Fruit fly (Drosophila melanogaster) whole organism, embryonic: ENCODE data around the gene CG7065.

ENCODE experiments used
- Atf-2 ChIP-seq: fragments of 200-800 bp; sonication (Bioruptor generic); optimal IDR thresholded peaks from 2 replicates; lab custom pipeline; 2016; ENCODE audit warnings: missing biosample characterization, missing genetic modification characterization
- Awh ChIP-seq: fragments of 200-800 bp; sonication (Bioruptor generic); IDR thresholded peaks from 2 replicates; pipeline ENCODE4, ENCODE4 v1.3.6; 2022; ENCODE audit warnings: missing biosample characterization, missing genetic modification characterization
- CG10462 ChIP-seq: fragments of 200-800 bp; sonication (Bioruptor generic); optimal IDR thresholded peaks from 2 replicates; lab custom pipeline; 2016; ENCODE audit warnings: missing biosample characterization, missing genetic modification characterization
- CG10654 ChIP-seq: fragments of 200-800 bp; sonication (Bioruptor generic); optimal IDR thresholded peaks from 2 replicates; lab custom pipeline; 2016; ENCODE audit warnings: missing biosample characterization, missing genetic modification characterization
- CG11504 ChIP-seq: fragments of 200-800 bp; sonication (Bioruptor generic); optimal IDR thresholded peaks from 3 replicates; lab custom pipeline; 2019; ENCODE audit warnings: missing biosample characterization, mild to moderate bottlenecking, missing genetic modification characterization, moderate library complexity
- CG11723 ChIP-seq: fragments of 200-800 bp; sonication (Bioruptor generic); optimal IDR thresholded peaks from 2 replicates; lab custom pipeline; 2017; ENCODE audit warnings: missing biosample characterization, mild to moderate bottlenecking, missing genetic modification characterization
- CG12744 ChIP-seq: fragments of 200-800 bp; sonication (Bioruptor generic); optimal IDR thresholded peaks from 2 replicates; lab custom pipeline; 2016; ENCODE audit warnings: missing biosample characterization, missing genetic modification characterization
- CG13775 ChIP-seq: fragments of 200-800 bp; sonication (Bioruptor generic); optimal IDR thresholded peaks from 3 replicates; lab custom pipeline; 2017; ENCODE audit warnings: missing biosample characterization, mild to moderate bottlenecking, missing genetic modification characterization
- CG14710 ChIP-seq: fragments of 200-800 bp; sonication (Bioruptor generic); optimal IDR thresholded peaks from 3 replicates; lab custom pipeline; 2019; ENCODE audit warnings: missing biosample characterization, mild to moderate bottlenecking, missing genetic modification characterization, moderate library complexity
- CG17568 ChIP-seq: fragments of 200-800 bp; sonication (Bioruptor generic); optimal IDR thresholded peaks from 2 replicates; lab custom pipeline; 2018; ENCODE audit warnings: missing biosample characterization, mild to moderate bottlenecking, missing genetic modification characterization, moderate library complexity
- CG17829 ChIP-seq: fragments of 200-800 bp; optimal IDR thresholded peaks from 2 replicates; lab custom pipeline; 2019; ENCODE audit warnings: missing biosample characterization, mild to moderate bottlenecking, missing genetic modification characterization, moderate library complexity
- CG18764 ChIP-seq: fragments of 200-800 bp; sonication (Bioruptor generic); optimal IDR thresholded peaks from 3 replicates; lab custom pipeline; 2016; ENCODE audit warnings: missing biosample characterization, missing genetic modification characterization
- CG2116 ChIP-seq: fragments of 200-800 bp; sonication (Bioruptor generic); optimal IDR thresholded peaks from 3 replicates; lab custom pipeline; 2018; ENCODE audit warnings: missing biosample characterization, mild to moderate bottlenecking, missing genetic modification characterization
- CG2875 ChIP-seq: fragments of 200-800 bp; sonication (Bioruptor generic); optimal IDR thresholded peaks from 2 replicates; lab custom pipeline; 2017; ENCODE audit warnings: missing biosample characterization, mild to moderate bottlenecking, missing genetic modification characterization, missing genetic modification reagents
- CG3163 ChIP-seq: fragments of 200-800 bp; sonication (Bioruptor generic); optimal IDR thresholded peaks from 3 replicates; lab custom pipeline; 2016; ENCODE audit warnings: missing biosample characterization, missing genetic modification characterization
- CG5245 ChIP-seq: fragments of 200-800 bp; sonication (Bioruptor generic); optimal IDR thresholded peaks from 3 replicates; lab custom pipeline; 2016; ENCODE audit warnings: missing biosample characterization, missing genetic modification characterization
- CG6272 ChIP-seq: fragments of 200-800 bp; sonication (Bioruptor generic); IDR thresholded peaks from 2 replicates; pipeline ENCODE4 v1.3.6; 2022; ENCODE audit warnings: missing biosample characterization, missing genetic modification characterization
- CG7556 ChIP-seq: fragments of 200-800 bp; sonication (Bioruptor generic); optimal IDR thresholded peaks from 2 replicates; lab custom pipeline; 2017; ENCODE audit warnings: missing biosample characterization, mild to moderate bottlenecking, missing genetic modification characterization
- CG7963 ChIP-seq: fragments of 200-800 bp; sonication (Bioruptor generic); IDR thresholded peaks from 3 replicates; pipeline ENCODE4 v1.3.6; 2022; ENCODE audit warnings: missing biosample characterization, missing genetic modification characterization; ENCODE audit not compliant: partially characterized antibody
- CG8089 ChIP-seq: fragments of 200-800 bp; sonication (Bioruptor generic); optimal IDR thresholded peaks from 3 replicates; lab custom pipeline; 2016; ENCODE audit warnings: missing biosample characterization, missing genetic modification characterization
- CG9727 ChIP-seq: fragments of 200-800 bp; sonication (Bioruptor generic); optimal IDR thresholded peaks from 3 replicates; lab custom pipeline; 2017; ENCODE audit warnings: missing biosample characterization, mild to moderate bottlenecking, missing genetic modification characterization
- CG9876 ChIP-seq: fragments of 200-800 bp; sonication (Bioruptor generic); optimal IDR thresholded peaks from 2 replicates; lab custom pipeline; 2016; ENCODE audit warnings: missing biosample characterization, missing genetic modification characterization
- Camta ChIP-seq: fragments of 200-800 bp; sonication (Bioruptor generic); optimal IDR thresholded peaks from 2 replicates; lab custom pipeline; 2016; ENCODE audit warnings: missing biosample characterization, missing genetic modification characterization
- Dip3 ChIP-seq: fragments of 200-800 bp; sonication (Bioruptor generic); optimal IDR thresholded peaks from 3 replicates; lab custom pipeline; 2016; ENCODE audit warnings: missing biosample characterization, missing genetic modification characterization
- Meics ChIP-seq: fragments of 200-800 bp; sonication (Bioruptor generic); optimal IDR thresholded peaks from 2 replicates; lab custom pipeline; 2017; ENCODE audit warnings: missing biosample characterization, mild to moderate bottlenecking, missing genetic modification characterization
- Mrtf ChIP-seq: fragments of 200-800 bp; sonication (Bioruptor generic); IDR thresholded peaks from 3 replicates; pipeline ENCODE4 v1.3.6; 2022; ENCODE audit warnings: missing biosample characterization, missing genetic modification characterization
- Oaz ChIP-seq: fragments of 200-800 bp; sonication (Bioruptor generic); IDR thresholded peaks from 2 replicates; pipeline ENCODE4 v1.3.6; 2022; ENCODE audit warnings: missing biosample characterization, missing genetic modification characterization
- Rx ChIP-seq: fragments of 200-800 bp; sonication (Bioruptor generic); IDR thresholded peaks from 2 replicates; pipeline ENCODE4 v1.3.6; 2022; ENCODE audit warnings: missing biosample characterization, missing genetic modification characterization
- Sox100B ChIP-seq: fragments of 200-800 bp; sonication (Bioruptor generic); optimal IDR thresholded peaks from 3 replicates; lab custom pipeline; 2018; ENCODE audit warnings: missing biosample characterization, mild to moderate bottlenecking, missing genetic modification characterization
- TFAM ChIP-seq: fragments of 200-800 bp; sonication (Bioruptor generic); optimal IDR thresholded peaks from 2 replicates; lab custom pipeline; 2017; ENCODE audit warnings: missing biosample characterization, missing genetic modification characterization, inconsistent platforms
- Xrp1 ChIP-seq: fragments of 200-800 bp; sonication (Bioruptor generic); IDR thresholded peaks from 2 replicates; pipeline ENCODE4 v1.3.6; 2022; ENCODE audit warnings: missing biosample characterization, missing genetic modification characterization
- ab ChIP-seq: fragments of 200-800 bp; sonication (Bioruptor generic); optimal IDR thresholded peaks from 2 replicates; lab custom pipeline; 2016; ENCODE audit warnings: missing biosample characterization, missing genetic modification characterization
- bsh ChIP-seq, 2 experiments: fragments of 200-800 bp; sonication (Bioruptor generic); optimal IDR thresholded peaks; 2 replicates each; lab custom pipeline; 2017 to 2018; ENCODE audit warnings: mild to moderate bottlenecking in 2 of 2, missing biosample characterization in 2 of 2, missing genetic modification characterization in 2 of 2, moderate library complexity in 1 of 2
- btn ChIP-seq: fragments of 200-800 bp; sonication (Bioruptor generic); optimal IDR thresholded peaks from 2 replicates; lab custom pipeline; 2016; ENCODE audit warnings: missing biosample characterization, missing genetic modification characterization
- chn ChIP-seq: fragments of 200-800 bp; sonication (Bioruptor generic); optimal IDR thresholded peaks from 2 replicates; lab custom pipeline; 2016; ENCODE audit warnings: missing biosample characterization, missing genetic modification characterization
- ci ChIP-seq: fragments of 200-800 bp; sonication (Bioruptor generic); IDR thresholded peaks from 3 replicates; pipeline ENCODE4 v1.3.6; 2022; ENCODE audit warnings: missing biosample characterization, missing genetic modification characterization
- gro ChIP-seq: fragments of 200-800 bp; sonication (Bioruptor generic); optimal IDR thresholded peaks from 2 replicates; lab custom pipeline; 2016; ENCODE audit warnings: missing biosample characterization, missing genetic modification characterization
- gsb-n ChIP-seq: fragments of 200-800 bp; sonication (Bioruptor generic); optimal IDR thresholded peaks from 3 replicates; lab custom pipeline; 2018; ENCODE audit warnings: missing biosample characterization, mild to moderate bottlenecking, missing genetic modification characterization
- hth ChIP-seq: fragments of >200 bp; optimal IDR thresholded peaks from 2 replicates; lab custom pipeline; 2017; ENCODE audit warnings: inconsistent platforms
- jumu ChIP-seq: fragments of 200-800 bp; sonication (Bioruptor generic); optimal IDR thresholded peaks from 3 replicates; lab custom pipeline; 2016; ENCODE audit warnings: missing biosample characterization, missing genetic modification characterization
- lola ChIP-seq, 3 experiments: fragments of >200 bp in 2 of 3; fragments of 200-800 bp in 1 of 3; sonication (Bioruptor generic) in 1 of 3; optimal IDR thresholded peaks; 2 replicates each; lab custom pipeline; 2017 to 2019; ENCODE audit warnings: missing biosample characterization in 3 of 3, missing genetic modification characterization in 3 of 3, mild to moderate bottlenecking in 1 of 3, moderate library complexity in 1 of 3
- nerfin-1 ChIP-seq: fragments of 200-800 bp; sonication (Bioruptor generic); optimal IDR thresholded peaks from 3 replicates; lab custom pipeline; 2019; ENCODE audit warnings: missing biosample characterization, mild to moderate bottlenecking, missing genetic modification characterization, moderate library complexity
- nom ChIP-seq: fragments of 200-800 bp; sonication (Bioruptor generic); optimal IDR thresholded peaks from 2 replicates; lab custom pipeline; 2017; ENCODE audit warnings: missing biosample characterization, missing genetic modification characterization, mild to moderate bottlenecking, moderate library complexity, missing genetic modification reagents
- pan ChIP-seq, 4 experiments: fragments of >200 bp in 3 of 4; fragments of 200-800 bp in 1 of 4; sonication (Bioruptor generic) in 1 of 4; optimal IDR thresholded peaks in 3 of 4; IDR thresholded peaks in 1 of 4; 2 replicates each; pipeline versions ENCODE4 v1.3.6 to Lab custom; 2017 to 2022; ENCODE audit warnings: missing biosample characterization in 2 of 4, missing genetic modification characterization in 2 of 4, mixed read lengths in 1 of 4
- prd ChIP-seq, 3 experiments: fragments of >200 bp in 2 of 3; fragments of 200-800 bp in 1 of 3; sonication (Bioruptor generic) in 1 of 3; optimal IDR thresholded peaks in 2 of 3; IDR thresholded peaks in 1 of 3; 2 replicates in 2 of 3; 3 replicates in 1 of 3; pipeline versions ENCODE4 v1.3.6 to Lab custom; 2017 to 2022; ENCODE audit warnings: missing biosample characterization in 1 of 3, missing genetic modification characterization in 1 of 3
- rib ChIP-seq: fragments of 200-800 bp; sonication (Bioruptor generic); IDR thresholded peaks from 2 replicates; pipeline ENCODE4 v1.3.6; 2022; ENCODE audit warnings: missing biosample characterization, missing genetic modification characterization
- trh ChIP-seq: fragments of 200-800 bp; sonication (Bioruptor generic); optimal IDR thresholded peaks from 2 replicates; lab custom pipeline; 2016; ENCODE audit warnings: missing biosample characterization, missing genetic modification characterization
- unc-4 ChIP-seq: fragments of 200-800 bp; sonication (Bioruptor generic); IDR thresholded peaks from 2 replicates; pipeline ENCODE4 v1.3.6; 2022; ENCODE audit warnings: missing biosample characterization, missing genetic modification characterization; ENCODE audit not compliant: partially characterized antibody
- wdn ChIP-seq: fragments of 200-800 bp; sonication (Bioruptor generic); IDR thresholded peaks from 2 replicates; pipeline ENCODE4 v1.3.6; 2022; ENCODE audit warnings: missing biosample characterization, missing genetic modification characterization
- wek ChIP-seq: fragments of 200-800 bp; sonication (Bioruptor generic); optimal IDR thresholded peaks from 3 replicates; lab custom pipeline; 2018; ENCODE audit warnings: missing biosample characterization, mild to moderate bottlenecking, missing genetic modification characterization, moderate library complexity

Gene CG7065

DNA sequence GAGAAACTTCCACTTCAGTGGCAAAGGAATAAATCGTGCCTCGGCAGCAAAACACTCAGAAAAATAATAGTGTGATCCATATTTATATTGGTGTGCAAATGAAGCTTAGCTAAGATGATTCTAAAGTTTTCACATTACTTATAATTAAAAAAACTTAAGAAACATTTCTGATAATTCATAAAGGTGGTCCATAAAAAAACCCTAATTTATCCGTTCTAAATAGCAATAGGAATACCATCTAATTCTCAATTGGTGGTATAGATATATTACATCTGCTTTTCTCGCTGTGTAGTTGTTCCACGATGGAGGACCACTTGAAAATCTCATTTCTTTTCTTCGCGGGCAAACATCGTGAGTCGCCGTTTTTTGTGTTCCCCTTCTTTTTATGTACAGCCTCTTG lies 12.8 kb downstream of the CG7065 start (continued):
- TF ChIP-seq bsh (GFP tag; optimal IDR thresholded peaks at IDR 0.05; lab: Kevin White, UChicago) (peak; percentile 59 to 76), CG11723 (GFP tag; lab: Kevin White, UChicago) (peak; percentile 12), CG9876 (no peak), prd (optimal IDR thresholded peaks at IDR 0.05; lab: Kevin White, UChicago) (no peak), prd (GFP tag; IDR thresholded peaks at IDR 0.05; lab: Robert Waterston, UW) (peak; percentile 43; the same call in 2 of the 3 replicates), CG6272 (GFP tag; lab: Robert Waterston, UW) (no peak), unc-4 (GFP tag; lab: Robert Waterston, UW) (no peak), chn (GFP tag; lab: Kevin White, UChicago) (no peak), rib (GFP tag; lab: Robert Waterston, UW) (no peak), gsb-n (tag; lab: Kevin White, UChicago) (peak; percentile 9), CG3163 (GFP tag; lab: Kevin White, UChicago) (no peak), jumu (GFP tag; lab: Kevin White, UChicago) (peak; percentile 3), CG7963 (no peak), CG12744 (GFP tag; lab: Kevin White, UChicago) (peak; percentile 42), trh (GFP tag; lab: Kevin White, UChicago) (peak; percentile 14), CG7556 (GFP tag; lab: Kevin White, UChicago) (peak; percentile 61), Dip3 (GFP tag; lab: Kevin White, UChicago) (peak; percentile 2), Awh (GFP tag; lab: Robert Waterston, UW) (peak; percentile 17; the same call in 1 of the 2 replicates), CG13775 (GFP tag; lab: Kevin White, UChicago) (peak; percentile 43), Sox100B (peak; percentile 71), Rx (GFP tag; lab: Robert Waterston, UW) (no peak), TFAM (GFP tag; lab: Kevin White, UChicago) (no peak), Xrp1 (GFP tag; lab: Robert Waterston, UW) (peak; percentile 61), Camta (peak; percentile 38), ci (0 out of 3 replicates have a peak, but pooled peaks have one; percentile 12), lola (GFP tag; optimal IDR thresholded peaks at IDR 0.05; lab: Kevin White, UChicago) (peak in 1 of 3 experiments; percentile 62), Meics (peak; percentile 70), CG8089 (GFP tag; lab: Kevin White, UChicago) (peak; percentile 39), CG9727 (GFP tag; lab: Kevin White, UChicago) (peak; percentile 74), nom (GFP tag; lab: Kevin White, UChicago) (peak; percentile 50), CG14710 (tag; lab: Kevin White, UChicago) (peak; percentile 73), gro (GFP tag; lab: Kevin White, UChicago) (peak; percentile 29), pan (optimal IDR thresholded peaks at IDR 0.05; lab: Kevin White, UChicago) (no peak), pan (GFP tag; optimal IDR thresholded peaks at IDR 0.05 in 1 of 2, IDR thresholded peaks at IDR 0.05 in 1 of 2) (peak in 1 of 2 experiments; percentile 64), CG11504 (tag; lab: Kevin White, UChicago) (peak; percentile 72), Oaz (GFP tag; lab: Robert Waterston, UW) (no peak), Mrtf (GFP tag; lab: Robert Waterston, UW) (no peak), CG17829 (peak; percentile 66), wdn (GFP tag; lab: Robert Waterston, UW) (no peak), btn (GFP tag; lab: Kevin White, UChicago) (no peak), CG5245 (peak; percentile 7), hth (lab: Kevin White, UChicago) (no peak), CG2875 (no peak), ab (GFP tag; lab: Kevin White, UChicago) (no peak), CG10462 (GFP tag; lab: Kevin White, UChicago) (no peak), CG2116 (peak; percentile 9), wek (GFP tag; lab: Kevin White, UChicago) (no peak), nerfin-1 (tag; lab: Kevin White, UChicago) (peak; percentile 60), CG10654 (GFP tag; lab: Kevin White, UChicago) (peak; percentile 38), CG17568 (no peak), Atf-2 (GFP tag; lab: Kevin White, UChicago) (no peak), CG18764 (GFP tag; lab: Kevin White, UChicago) (peak; percentile 44)
